Worm (Caenorhabditis elegans) whole organism, L4 larva: ENCODE measurements around the gene egl-21.

Experiments used
- F10B5.3 ChIP-seq: sonication (generic microtip); optimal IDR thresholded peaks from 2 replicates; lab custom pipeline; 2016; ENCODE audit warnings: mild to moderate bottlenecking, missing genetic modification characterization, missing compliant biosample characterization
- R02D3.7 ChIP-seq: fragments of 150-350 bp; sonication (generic microtip); optimal IDR thresholded peaks from 3 replicates; lab custom pipeline; 2014; ENCODE audit warnings: missing biosample characterization, missing genetic modification characterization
- Y5F2A.4 ChIP-seq: fragments of 200-800 bp; sonication (Bioruptor generic); optimal IDR thresholded peaks from 2 replicates; lab custom pipeline; 2018; ENCODE audit warnings: mild to moderate bottlenecking, missing genetic modification characterization, missing compliant biosample characterization
- aha-1 ChIP-seq: fragments of 150-350 bp; peaks from one replicate; lab custom pipeline; 2014; ENCODE audit warnings: missing biosample characterization, missing genetic modification characterization
- aly-2 ChIP-seq: sonication (generic microtip); optimal IDR thresholded peaks from 2 replicates; lab custom pipeline; 2018; ENCODE audit warnings: missing biosample characterization, missing genetic modification characterization
- attf-4 ChIP-seq: sonication (generic microtip); optimal IDR thresholded peaks from 3 replicates; lab custom pipeline; 2017; ENCODE audit warnings: missing biosample characterization, missing genetic modification characterization
- ceh-32 ChIP-seq: sonication (generic microtip); optimal IDR thresholded peaks from 2 replicates; lab custom pipeline; 2016; ENCODE audit warnings: mild to moderate bottlenecking, missing genetic modification characterization, missing compliant biosample characterization; ENCODE audit not compliant: poor library complexity
- daf-12 ChIP-seq: fragments of 150-350 bp; optimal IDR thresholded peaks from 2 replicates; lab custom pipeline; 2014; ENCODE audit warnings: missing biosample characterization, missing genetic modification reagents, missing genetic modification characterization
- daf-16 ChIP-seq, 3 experiments: sonication (generic microtip); optimal IDR thresholded peaks; 2 replicates each; lab custom pipeline; 2016 to 2017; ENCODE audit warnings: missing genetic modification characterization in 3 of 3, missing genetic modification reagents in 3 of 3, mild to moderate bottlenecking in 2 of 3, missing compliant biosample characterization in 2 of 3, missing biosample characterization in 1 of 3, moderate library complexity in 1 of 3
- dmd-6 ChIP-seq: fragments of 200-800 bp; sonication (Bioruptor generic); IDR thresholded peaks from 2 replicates; pipeline ENCODE4 v1.3.6; 2022; ENCODE audit warnings: missing genetic modification reagents, missing genetic modification characterization, missing compliant biosample characterization
- dmd-9 ChIP-seq: fragments of 200-800 bp; sonication (Bioruptor generic); IDR thresholded peaks from 2 replicates; pipeline ENCODE4 v1.3.6; 2022; ENCODE audit warnings: missing genetic modification reagents, missing genetic modification characterization, missing compliant biosample characterization
- dve-1 ChIP-seq: sonication (generic microtip); optimal IDR thresholded peaks from 2 replicates; lab custom pipeline; 2017; ENCODE audit warnings: antibody characterized with exemption, mild to moderate bottlenecking, missing genetic modification characterization, missing compliant biosample characterization; ENCODE audit not compliant: insufficient read depth
- egl-27 ChIP-seq: sonication (generic microtip); optimal IDR thresholded peaks from 3 replicates; lab custom pipeline; 2017; ENCODE audit warnings: missing biosample characterization, missing genetic modification reagents, missing genetic modification characterization
- fkh-10 ChIP-seq: fragments of 150-350 bp; optimal IDR thresholded peaks from 2 replicates; lab custom pipeline; 2014; ENCODE audit warnings: missing biosample characterization, missing genetic modification reagents, missing genetic modification characterization
- gei-8 ChIP-seq: fragments of 200-800 bp; sonication (Bioruptor generic); optimal IDR thresholded peaks from 2 replicates; lab custom pipeline; 2018; ENCODE audit warnings: mild to moderate bottlenecking, missing genetic modification characterization, missing compliant biosample characterization
- hlh-11 ChIP-seq: fragments of 200-800 bp; sonication (Bioruptor generic); optimal IDR thresholded peaks from 2 replicates; lab custom pipeline; 2018; ENCODE audit warnings: mild to moderate bottlenecking, missing genetic modification characterization, missing compliant biosample characterization
- jun-1 ChIP-seq: fragments of 150-350 bp; optimal IDR thresholded peaks from 2 replicates; lab custom pipeline; 2014; ENCODE audit warnings: missing biosample characterization, missing genetic modification reagents, missing genetic modification characterization
- lim-7 ChIP-seq: fragments of 200-800 bp; sonication (Bioruptor generic); IDR thresholded peaks from 2 replicates; pipeline ENCODE4 v1.3.6; 2022; ENCODE audit warnings: missing genetic modification characterization, missing compliant biosample characterization
- lin-13 ChIP-seq: fragments of 150-350 bp; optimal IDR thresholded peaks from 2 replicates; lab custom pipeline; 2014; ENCODE audit warnings: missing biosample characterization, missing genetic modification reagents, missing genetic modification characterization
- lsy-2 ChIP-seq, 2 experiments: fragments of 150-350 bp in 1 of 2; sonication (generic microtip) in 1 of 2; optimal IDR thresholded peaks; 2 replicates each; lab custom pipeline; 2014 to 2017; ENCODE audit warnings: missing biosample characterization in 2 of 2, missing genetic modification characterization in 2 of 2
- mxl-2 ChIP-seq: fragments of 200-800 bp; sonication (Bioruptor generic); conservative IDR thresholded peaks from 2 replicates; pipeline ENCODE4 v1.3.6; 2022; ENCODE audit warnings: missing genetic modification reagents, missing genetic modification characterization, missing compliant biosample characterization
- nhr-11 ChIP-seq: fragments of 150-350 bp; optimal IDR thresholded peaks from 2 replicates; lab custom pipeline; 2014; ENCODE audit warnings: missing biosample characterization, missing genetic modification characterization
- nhr-28 ChIP-seq: fragments of 150-350 bp; optimal IDR thresholded peaks from 2 replicates; lab custom pipeline; 2014; ENCODE audit warnings: missing biosample characterization, missing genetic modification characterization
- nhr-42 ChIP-seq: fragments of 200-800 bp; sonication (Bioruptor generic); IDR thresholded peaks from 2 replicates; pipeline ENCODE4 v1.3.6; 2022; ENCODE audit warnings: missing genetic modification characterization, missing compliant biosample characterization
- nhr-48 ChIP-seq: sonication (generic microtip); optimal IDR thresholded peaks from 2 replicates; lab custom pipeline; 2016; ENCODE audit warnings: mild to moderate bottlenecking, missing genetic modification characterization, missing compliant biosample characterization
- nhr-77 ChIP-seq: fragments of 150-350 bp; optimal IDR thresholded peaks from 2 replicates; lab custom pipeline; 2014; ENCODE audit warnings: missing biosample characterization, missing genetic modification characterization
- php-3 ChIP-seq: fragments of 200-800 bp; sonication (Bioruptor generic); IDR thresholded peaks from 2 replicates; pipeline ENCODE4 v1.3.6; 2022; ENCODE audit warnings: missing genetic modification reagents, missing genetic modification characterization, missing compliant biosample characterization
- pqm-1 ChIP-seq: sonication (generic microtip); optimal IDR thresholded peaks from 2 replicates; lab custom pipeline; 2017; ENCODE audit warnings: missing biosample characterization, missing genetic modification characterization
- snpc-4 ChIP-seq: fragments of 150-350 bp; optimal IDR thresholded peaks from 2 replicates; lab custom pipeline; 2014; ENCODE audit warnings: missing biosample characterization, missing genetic modification characterization
- spr-3 ChIP-seq: fragments of 200-800 bp; sonication (Bioruptor generic); optimal IDR thresholded peaks from 2 replicates; lab custom pipeline; 2018; ENCODE audit warnings: mild to moderate bottlenecking, missing genetic modification characterization, missing compliant biosample characterization
- tra-1 ChIP-seq: fragments of 200-800 bp; sonication (Bioruptor generic); IDR thresholded peaks from 2 replicates; pipeline ENCODE4 v1.3.6; 2022; ENCODE audit warnings: missing genetic modification reagents, missing genetic modification characterization, missing compliant biosample characterization
- unc-62 ChIP-seq, 3 experiments: fragments of 150-350 bp in 1 of 3; sonication (generic microtip); optimal IDR thresholded peaks in 2 of 3; peaks in 1 of 3; 1 replicate in 1 of 3; 2 replicates in 2 of 3; lab custom pipeline; 2014 to 2017; ENCODE audit warnings: missing biosample characterization in 3 of 3, missing genetic modification characterization in 3 of 3, missing genetic modification reagents in 3 of 3, missing genotype in 1 of 3

Gene egl-21

ce11 chrIV:10467347-10467746 is 14.3 kb downstream of the egl-21 start (continued):
- no peak for TF ChIP-seq lin-13 (GFP tag; lab: Kevin White, UChicago)
- TF ChIP-seq nhr-11 (tag; lab: Kevin White, UChicago) = no peak
- no peak for TF ChIP-seq egl-27
- TF ChIP-seq tra-1 (GFP tag; lab: Robert Waterston, UW) = 0 out of 2 replicates have a peak, but pooled peaks have one; percentile 23
- peak; percentile 47 for TF ChIP-seq dve-1 (tag; lab: Kevin White, UChicago)
- no peak for TF ChIP-seq daf-12 (tag; lab: Kevin White, UChicago)
- no peak for TF ChIP-seq F10B5.3
- TF ChIP-seq, all 104 proteins: peak for 6

- TF ChIP-seq dve-1 (tag; lab: Kevin White, UChicago) (peak; percentile 44), lsy-2 (tag; optimal IDR thresholded peaks at IDR 0.05; lab: Kevin White, UChicago) (peak in 1 of 2 experiments; percentile 61), nhr-48 (tag; lab: Kevin White, UChicago) (no peak), fkh-10 (no peak), pqm-1 (tag; lab: Kevin White, UChicago) (peak; percentile 83), daf-16 (GFP tag; optimal IDR thresholded peaks at IDR 0.05; lab: Kevin White, UChicago) (no peak), daf-16 (tag; optimal IDR thresholded peaks at IDR 0.05; lab: Kevin White, UChicago) (peak; percentile 43), aha-1 (tag; lab: Kevin White, UChicago) (peak; percentile 54), nhr-77 (tag; lab: Kevin White, UChicago) (peak; percentile 38), ceh-32 (tag; lab: Kevin White, UChicago) (no peak), dmd-6 (GFP tag; lab: Robert Waterston, UW) (peak; percentile 70), nhr-28 (peak; percentile 86), php-3 (peak; percentile 23; the same call in 1 of the 2 replicates), spr-3 (GFP tag; lab: Kevin White, UChicago) (no peak), Y5F2A.4 (GFP tag; lab: Kevin White, UChicago) (no peak), mxl-2 (GFP tag; lab: Robert Waterston, UW) (no peak), hlh-11 (tag; lab: Kevin White, UChicago) (peak; percentile 44), aly-2 (tag; lab: Kevin White, UChicago) (no peak)
- TF ChIP-seq, all 104 proteins: peak for 10
These were observed 15.2 kb downstream of the egl-21 start for ce11 chrIV:10466398-10466797.

ce11 chrIV:10465764-10466163 is 15.9 kb downstream of the egl-21 start:
- TF ChIP-seq unc-62 (GFP tag; optimal IDR thresholded peaks at IDR 0.05 in 1 of 2; lab: Kevin White, UChicago) = peak in 1 of 2 experiments; percentile 95
- TF ChIP-seq unc-62 (tag; optimal IDR thresholded peaks at IDR 0.05; lab: Kevin White, UChicago) = no peak
- no peak for TF ChIP-seq lim-7

- TF ChIP-seq nhr-42 (GFP tag; lab: Robert Waterston, UW) (no peak), dmd-9 (no peak), snpc-4 (tag; lab: Kevin White, UChicago) (no peak), nhr-28 (peak; percentile 20), jun-1 (tag; lab: Kevin White, UChicago) (no peak), aly-2 (tag; lab: Kevin White, UChicago) (no peak), daf-16 (GFP tag; optimal IDR thresholded peaks at IDR 0.05; lab: Kevin White, UChicago) (no peak), daf-16 (tag; optimal IDR thresholded peaks at IDR 0.05; lab: Kevin White, UChicago) (peak; percentile 33), dmd-6 (GFP tag; lab: Robert Waterston, UW) (0 out of 2 replicates have a peak, but pooled peaks have one; percentile 13), gei-8 (GFP tag; lab: Kevin White, UChicago) (no peak), attf-4 (tag; lab: Kevin White, UChicago) (no peak), ceh-32 (tag; lab: Kevin White, UChicago) (no peak), dve-1 (tag; lab: Kevin White, UChicago) (peak; percentile 47), R02D3.7 (tag; lab: Kevin White, UChicago) (no peak), unc-62 (GFP tag; optimal IDR thresholded peaks at IDR 0.05 in 1 of 2; lab: Kevin White, UChicago) (peak in 1 of 2 experiments; percentile 16), unc-62 (tag; optimal IDR thresholded peaks at IDR 0.05; lab: Kevin White, UChicago) (no peak)
These were observed 17.5 kb downstream of the egl-21 start, which contains the start of gene ugt-43 for ce11 chrIV:10463987-10464638. Gene ugt-43, plus strand, starts transcription at chrIV:10464588.
